Worm (Caenorhabditis elegans): ENCODE measurements around the gene ifg-1.

DNA sequence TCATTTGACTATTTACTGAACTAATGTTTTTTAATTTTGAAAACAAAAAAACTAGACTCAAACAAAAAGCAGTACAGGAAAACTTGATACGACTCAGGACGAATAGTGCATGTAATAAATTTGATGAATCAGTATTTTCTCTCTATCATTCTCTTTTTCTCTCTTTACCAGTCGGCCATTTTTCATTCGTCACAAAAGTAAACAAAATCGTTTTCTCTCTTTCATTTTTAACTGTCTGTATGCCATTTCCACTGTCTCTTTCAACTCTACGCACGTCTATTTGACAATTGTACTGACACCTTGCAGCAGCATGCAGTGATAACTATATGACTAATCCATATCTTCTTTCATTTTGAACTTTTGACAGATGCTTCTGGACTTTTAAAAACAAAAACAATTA, 31.7 kb downstream of the ifg-1 start, which contains the start of the genes F35C11.2 and F35C11.4:
- TF ChIP-seq ama-1 (optimal IDR thresholded peaks at IDR 0.05) (no peak), ceh-36 (tag; optimal IDR thresholded peaks at IDR 0.05) (no peak), flt-1 (GFP tag; IDR thresholded peaks at IDR 0.05) (no peak), F13C5.2 (tag; optimal IDR thresholded peaks at IDR 0.05) (no peak), tbx-11 (GFP tag; IDR thresholded peaks at IDR 0.05) (no peak), ceh-13 (GFP tag; optimal IDR thresholded peaks at IDR 0.05) (no peak), scrt-1 (GFP tag; IDR thresholded peaks at IDR 0.05) (no peak), hmbx-1 (tag; optimal IDR thresholded peaks at IDR 0.05) (no peak), B0310.2 (tag; optimal IDR thresholded peaks at IDR 0.05) (no peak), hnd-1 (tag; optimal IDR thresholded peaks at IDR 0.05) (no peak)

Measured in whole organism, early embryonic.